Fruit fly (Drosophila melanogaster): ENCODE measurements around the gene CG11035.
A peak's percentile ranks its signal among the peaks of the same experiment; 100 is the strongest.

CG11035 gene

DNA sequence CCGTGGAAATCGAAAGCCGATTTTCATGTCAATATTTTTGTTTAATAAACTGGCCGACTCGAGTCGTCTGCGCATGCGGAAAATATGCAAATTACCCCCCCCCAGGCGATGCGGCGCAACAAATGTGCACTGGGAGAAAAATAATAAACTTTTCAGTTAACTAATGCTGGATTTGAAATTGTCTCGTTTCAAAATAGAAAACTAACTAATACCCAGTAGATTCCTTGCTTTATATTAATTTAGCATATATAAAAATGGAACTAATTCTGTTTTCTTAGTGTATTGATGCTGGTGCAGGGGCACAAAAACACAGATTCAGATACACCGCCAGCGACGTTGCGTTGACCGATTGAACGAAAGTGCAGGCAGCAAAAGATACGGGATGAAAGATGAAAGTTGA, 5.1 kb upstream of the CG11035 start (continued):
- TF ChIP-seq CG13424 (tag; optimal IDR thresholded peaks at IDR 0.05) (no peak), twi (tag; optimal IDR thresholded peaks at IDR 0.05) (no peak), ERR (GFP tag; optimal IDR thresholded peaks at IDR 0.05) (no peak), CG4617 (GFP tag; optimal IDR thresholded peaks at IDR 0.05; ENCODE audit: borderline replicate concordance) (no peak), CG3995 (GFP tag; optimal IDR thresholded peaks at IDR 0.05) (no peak), dpn (GFP tag; optimal IDR thresholded peaks at IDR 0.05) (no peak), CG4707 (GFP tag; optimal IDR thresholded peaks at IDR 0.05) (no peak), CG11093 (GFP tag; IDR thresholded peaks at IDR 0.05) (no peak), CG7963 (GFP tag; IDR thresholded peaks at IDR 0.05; ENCODE audit: partially characterized antibody) (no peak), gce (GFP tag; IDR thresholded peaks at IDR 0.05) (no peak), tgo (GFP tag; IDR thresholded peaks at IDR 0.05) (no peak), Neu2 (GFP tag; optimal IDR thresholded peaks at IDR 0.05; ENCODE audit: borderline replicate concordance) (no peak), CG16863 (GFP tag; optimal IDR thresholded peaks at IDR 0.05) (no peak), Dp (GFP tag; optimal IDR thresholded peaks at IDR 0.05) (no peak), CG31441 (GFP tag; IDR thresholded peaks at IDR 0.05) (peak; percentile 41; the same call in 1 of the 2 replicates), unc-4 (GFP tag; IDR thresholded peaks at IDR 0.05; ENCODE audit: partially characterized antibody) (no peak), CG11456 (GFP tag; IDR thresholded peaks at IDR 0.05) (no peak), ara (GFP tag; IDR thresholded peaks at IDR 0.05) (peak; percentile 43), H15 (GFP tag; IDR thresholded peaks at IDR 0.05) (no peak), CG12299 (tag; optimal IDR thresholded peaks at IDR 0.05) (no peak), Nf-YA (GFP tag; IDR thresholded peaks at IDR 0.05) (no peak), otp (GFP tag; IDR thresholded peaks at IDR 0.05) (no peak), Usf (GFP tag; optimal IDR thresholded peaks at IDR 0.05) (no peak), Dref (GFP tag; IDR thresholded peaks at IDR 0.05) (no peak), CG5245 (GFP tag; optimal IDR thresholded peaks at IDR 0.05) (peak; percentile 8), CG8089 (GFP tag; optimal IDR thresholded peaks at IDR 0.05) (no peak), Six4 (GFP tag; optimal IDR thresholded peaks at IDR 0.05) (no peak), Side (GFP tag; optimal IDR thresholded peaks at IDR 0.05) (no peak), CG13894 (tag; optimal IDR thresholded peaks at IDR 0.05) (no peak), CG14441 (GFP tag; IDR thresholded peaks at IDR 0.05) (no peak), Sox102F (GFP tag; optimal IDR thresholded peaks at IDR 0.05) (no peak), tna (GFP tag; IDR thresholded peaks at IDR 0.05; ENCODE audit: partially characterized antibody) (no peak), Oli (tag; optimal IDR thresholded peaks at IDR 0.05) (no peak), CG10147 (GFP tag; optimal IDR thresholded peaks at IDR 0.05) (no peak), CG9437 (GFP tag; optimal IDR thresholded peaks at IDR 0.05) (no peak), insv (GFP tag; optimal IDR thresholded peaks at IDR 0.05) (no peak), mld (GFP tag; IDR thresholded peaks at IDR 0.05; ENCODE audit: partially characterized antibody) (no peak), gcm (GFP tag; optimal IDR thresholded peaks at IDR 0.05) (peak; percentile 8), sens (GFP tag) (peak; percentile 75), amos (GFP tag; IDR thresholded peaks at IDR 0.05; ENCODE audit: partially characterized antibody) (no peak), CG6854 (GFP tag; optimal IDR thresholded peaks at IDR 0.05) (no peak), ranshi (GFP tag; IDR thresholded peaks at IDR 0.05) (no peak; the same call in 1 of the 2 replicates), Elba2 (GFP tag; optimal IDR thresholded peaks at IDR 0.05) (no peak), CG15601 (tag; optimal IDR thresholded peaks at IDR 0.05) (no peak), Taf1 (GFP tag; IDR thresholded peaks at IDR 0.05) (no peak), CG14667 (GFP tag; IDR thresholded peaks at IDR 0.05) (no peak), CG11696 (GFP tag; IDR thresholded peaks at IDR 0.05) (no peak), CTCF (GFP tag; optimal IDR thresholded peaks at IDR 0.05) (no peak), CG3847 (GFP tag; IDR thresholded peaks at IDR 0.05) (no peak), peb (GFP tag; IDR thresholded peaks at IDR 0.05) (no peak), CG30431 (GFP tag; optimal IDR thresholded peaks at IDR 0.05) (no peak), CG8359 (GFP tag; optimal IDR thresholded peaks at IDR 0.05; ENCODE audit: borderline replicate concordance) (no peak), Dll (GFP tag; IDR thresholded peaks at IDR 0.05; ENCODE audit: partially characterized antibody) (no peak)
